Worm (Caenorhabditis elegans) whole organism, L4/young adult: ENCODE results near the gene cyp-32A1.

Experiments used
- W03F9.2 ChIP-seq: fragments of 150-350 bp; optimal IDR thresholded peaks from 2 replicates; lab custom pipeline; 2014; ENCODE audit warnings: missing biosample characterization, missing genetic modification characterization
- dao-5 ChIP-seq: sonication (generic microtip); optimal IDR thresholded peaks from 2 replicates; lab custom pipeline; 2016; ENCODE audit warnings: missing genotype, missing genetic modification characterization, moderate library complexity, missing compliant biosample characterization
- him-1 ChIP-seq: sonication (generic microtip); optimal IDR thresholded peaks from 2 replicates; lab custom pipeline; 2016; ENCODE audit warnings: missing genotype, missing genetic modification reagents, missing genetic modification characterization, missing compliant biosample characterization

cyp-32A1 gene

DNA sequence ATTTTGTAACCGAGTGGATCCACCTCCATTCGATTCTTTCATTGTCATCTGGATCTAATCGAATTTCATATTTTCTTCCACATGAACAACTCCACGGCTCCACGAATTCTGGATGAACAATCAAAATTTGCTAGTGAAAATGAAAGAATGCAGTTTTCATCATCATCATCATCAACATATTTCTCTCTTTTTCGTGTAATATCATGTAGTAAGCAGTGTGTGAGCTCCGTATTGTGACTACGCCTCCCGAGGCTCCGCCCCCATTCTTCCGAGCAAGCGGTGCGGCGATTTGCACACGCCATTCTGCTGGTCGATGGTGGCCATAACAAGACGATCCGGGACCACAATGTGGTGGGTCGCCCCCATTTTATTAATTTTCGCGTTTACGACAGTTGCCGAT lies 16.5 kb downstream of the cyp-32A1 start, which contains the start of gene ZK742.7:
Gene ZK742.7 (plus strand): TSS at position 301 of the 400 bp plus-strand sequence.
- TF ChIP-seq W03F9.2 (tag; lab: Kevin White, UChicago) (no peak), dao-5 (no peak), him-1 (no peak)

DNA sequence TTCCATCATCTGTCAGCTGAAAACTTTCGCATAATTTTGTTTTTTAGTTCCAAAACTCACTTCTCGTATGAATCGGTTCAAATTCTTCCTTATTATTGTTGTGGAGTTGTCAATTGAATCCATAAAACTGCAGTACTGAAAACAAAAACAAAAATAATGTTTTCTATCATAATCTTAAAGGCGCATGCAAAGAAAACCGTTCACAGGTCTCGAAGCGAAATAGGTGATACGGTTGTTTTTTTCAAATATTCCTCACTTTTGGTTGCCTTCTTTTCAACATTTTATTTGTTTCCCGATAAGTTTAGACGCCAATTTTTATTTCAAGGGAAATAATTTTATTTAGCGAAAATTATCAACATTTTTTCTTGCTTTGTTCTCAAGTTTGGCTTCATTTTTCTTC lies 22.0 kb downstream of the cyp-32A1 start:
- TF ChIP-seq him-1 (no peak), dao-5 (no peak), W03F9.2 (tag; lab: Kevin White, UChicago) (no peak)

DNA sequence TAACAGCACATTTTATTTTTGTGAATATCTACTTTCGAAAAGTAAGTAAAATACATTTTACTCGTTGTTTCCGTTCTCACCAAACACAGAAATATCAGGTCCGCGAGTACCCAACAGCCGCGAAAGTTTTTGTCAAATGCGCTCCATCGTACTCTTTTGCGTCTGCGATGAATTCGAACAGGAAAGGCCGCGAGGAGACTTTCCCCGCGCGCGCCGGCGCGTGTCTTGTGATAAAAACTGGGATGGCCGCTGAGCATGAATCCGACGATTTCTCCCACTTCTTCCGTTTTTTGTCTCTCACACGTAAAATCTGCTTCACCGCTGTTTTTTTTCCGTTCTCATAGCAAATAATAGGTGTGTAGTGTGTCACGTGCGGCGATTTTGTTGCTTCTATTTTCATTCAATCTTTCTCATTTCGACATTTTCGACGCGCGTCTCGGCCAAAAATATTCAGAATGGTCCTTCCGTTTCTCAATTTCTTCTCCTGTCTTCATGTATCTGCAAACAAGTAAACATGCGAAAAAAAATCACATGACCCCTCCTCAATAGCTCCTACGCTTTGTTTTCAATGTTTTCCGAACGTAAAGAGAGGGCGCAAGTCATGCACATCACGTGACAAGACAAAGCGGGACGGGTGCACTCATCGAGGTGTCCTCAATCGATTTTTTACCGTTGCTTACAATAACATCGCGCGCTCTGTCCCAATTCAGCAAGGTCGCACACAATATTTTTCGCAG lies 22.6 kb downstream of the cyp-32A1 start, which contains the start of gene uvs-1:
Gene uvs-1 (minus strand): TSS at position 145 of the 737 bp plus-strand sequence.
- TF ChIP-seq dao-5 (no peak), him-1 (no peak), W03F9.2 (tag; lab: Kevin White, UChicago) (no peak)

DNA sequence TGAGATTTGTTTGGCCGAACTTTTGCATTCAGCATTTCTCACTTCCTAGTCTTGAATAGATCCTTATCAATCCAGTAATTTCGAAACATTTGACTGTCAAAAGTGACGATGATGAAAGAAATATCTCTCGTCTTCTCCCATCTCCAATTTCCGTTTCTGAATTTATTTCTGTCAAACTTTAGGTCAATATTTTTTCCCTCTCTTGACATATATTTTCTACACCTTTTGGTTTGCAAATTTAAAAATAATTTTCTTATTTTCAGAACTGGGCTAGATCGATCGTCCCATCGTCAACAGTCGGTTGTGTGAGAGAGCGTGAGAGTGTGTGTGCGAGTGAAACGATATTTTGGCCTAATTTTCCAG lies 23.2 kb downstream of the cyp-32A1 start, which contains the start of gene xpo-1:
Gene xpo-1 (plus strand): TSS at position 264 of the 363 bp plus-strand sequence.
- no peak for TF ChIP-seq dao-5
- TF ChIP-seq him-1: no peak
- TF ChIP-seq W03F9.2 (tag; lab: Kevin White, UChicago): no peak

DNA sequence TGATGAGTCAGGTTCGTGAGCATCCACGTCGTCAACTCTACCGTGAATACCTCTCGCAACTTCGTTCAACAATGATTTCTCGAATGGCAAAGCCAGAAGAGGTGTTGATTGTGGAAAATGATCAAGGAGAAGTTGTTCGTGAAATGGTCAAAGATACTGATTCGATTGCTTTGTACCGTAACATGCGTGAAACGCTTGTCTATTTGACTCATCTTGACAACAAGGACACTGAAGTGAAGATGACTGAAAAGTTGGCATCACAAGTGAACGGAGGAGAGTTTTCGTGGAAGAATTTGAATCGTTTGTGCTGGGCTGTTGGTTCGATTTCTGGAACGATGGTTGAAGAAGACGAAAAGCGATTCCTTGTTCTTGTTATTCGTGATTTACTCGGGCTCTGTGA lies 25.0 kb downstream of the cyp-32A1 start:
- no peak for TF ChIP-seq W03F9.2 (tag; lab: Kevin White, UChicago)
- no peak for TF ChIP-seq dao-5
- TF ChIP-seq him-1: no peak

DNA sequence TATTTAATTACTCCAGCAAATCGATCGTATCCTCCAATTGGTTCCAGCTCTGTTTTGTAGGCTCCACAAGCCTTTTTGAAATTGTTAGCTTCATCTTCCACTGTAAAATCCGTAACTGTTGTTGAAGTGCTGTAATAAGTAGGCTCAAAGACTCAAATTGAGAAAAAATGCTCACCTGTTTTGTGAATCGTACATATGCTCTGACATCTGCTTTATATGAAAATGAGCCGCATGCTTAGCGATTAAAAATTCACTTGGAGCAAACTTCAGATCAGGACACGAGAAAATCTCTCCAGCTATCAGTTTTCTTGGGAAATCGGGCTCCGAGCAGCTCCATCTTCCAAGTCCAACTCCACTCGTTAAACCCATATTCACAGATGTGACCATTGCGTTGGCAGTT lies 26.8 kb downstream of the cyp-32A1 start:
- TF ChIP-seq dao-5 (no peak), W03F9.2 (tag; lab: Kevin White, UChicago) (no peak)

DNA sequence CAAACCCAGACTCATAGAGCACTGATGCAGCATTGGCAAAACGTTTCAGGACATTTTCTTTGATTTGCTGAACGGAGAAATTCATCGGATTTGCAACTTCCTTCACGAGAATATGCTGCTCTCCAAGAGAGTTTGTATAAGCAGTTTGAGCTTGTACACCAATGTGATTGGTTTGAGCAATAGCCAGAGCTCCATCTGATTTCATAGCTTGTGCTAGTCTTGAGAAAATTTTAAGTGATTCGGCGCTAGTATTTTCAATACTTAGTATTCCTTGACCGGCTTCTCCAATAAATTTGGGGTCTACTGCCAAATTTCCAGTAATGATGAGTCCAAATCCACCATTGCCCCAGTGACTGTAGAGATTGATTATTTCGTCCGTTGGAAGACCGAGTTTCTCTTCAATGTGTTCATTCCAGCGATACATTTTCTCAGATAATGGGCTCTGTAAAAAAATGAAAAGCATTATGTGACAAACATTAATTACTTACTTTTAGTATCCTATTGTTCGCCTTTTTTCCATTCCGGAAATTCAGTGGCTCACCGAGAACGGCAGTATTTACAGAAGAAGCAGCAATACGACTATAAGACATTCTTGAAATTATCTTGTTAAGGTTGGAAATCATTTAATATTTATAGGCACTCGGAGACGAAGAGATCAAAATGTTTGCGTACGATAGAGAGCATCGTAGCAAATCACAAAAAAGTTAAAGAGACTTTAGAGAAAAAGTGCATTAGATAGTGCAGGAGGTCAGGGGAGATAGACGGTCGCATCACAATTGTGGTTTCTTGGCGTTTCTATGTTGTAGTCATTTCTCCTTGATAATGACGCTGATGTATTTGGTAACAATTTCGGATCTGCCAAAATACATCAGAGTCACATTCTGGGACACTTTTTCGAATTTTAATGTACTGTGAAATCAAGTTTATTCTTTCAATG lies 28.0 kb downstream of the cyp-32A1 start, which contains the start of gene ZK742.3:
Gene ZK742.3 (minus strand): TSS at position 593 of the 937 bp plus-strand sequence.
- no peak for TF ChIP-seq dao-5
- no peak for TF ChIP-seq him-1
- TF ChIP-seq W03F9.2 (tag; lab: Kevin White, UChicago): no peak

DNA sequence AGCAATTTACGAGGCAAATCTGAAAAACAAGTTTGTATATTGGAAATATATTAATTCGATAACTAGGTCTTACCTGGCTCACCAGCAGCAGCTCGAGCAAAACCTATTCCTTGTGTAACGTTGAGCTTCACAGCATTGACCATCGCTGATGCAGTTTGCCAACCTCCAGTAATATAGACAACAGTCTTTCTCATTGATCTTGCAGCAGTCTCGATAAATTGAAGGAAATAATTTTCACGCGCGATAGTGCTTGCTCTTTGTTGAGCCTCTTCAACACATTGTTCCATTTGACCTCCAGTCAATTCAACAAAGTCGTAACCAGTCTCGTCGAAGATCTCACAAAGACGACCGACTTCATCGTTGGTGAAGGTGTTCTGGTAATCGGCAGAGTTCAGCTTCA lies 29.0 kb downstream of the cyp-32A1 start:
- TF ChIP-seq him-1: no peak

DNA sequence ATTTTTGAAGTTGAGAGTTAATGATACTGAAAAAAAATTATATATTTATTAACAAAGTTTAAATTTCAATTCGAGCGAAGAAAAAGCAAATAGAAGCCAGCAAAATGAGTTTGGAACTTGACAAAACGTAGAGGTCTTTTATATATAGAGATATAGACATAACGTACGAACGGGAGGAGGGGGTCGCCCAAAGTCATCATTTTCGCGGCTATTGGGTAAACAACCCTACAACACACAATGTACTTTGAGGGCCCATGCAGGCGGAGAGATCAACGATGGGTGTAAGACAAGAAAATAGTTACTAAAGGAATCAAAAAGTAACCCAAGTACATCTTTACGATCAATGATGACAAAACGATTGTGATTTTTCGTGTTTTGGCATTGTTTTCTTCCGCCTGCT lies 30.1 kb downstream of the cyp-32A1 start, which contains the start of gene ZK742.4:
Gene ZK742.4 (minus strand): TSS at position 35 of the 400 bp plus-strand sequence.
- TF ChIP-seq him-1 (no peak), W03F9.2 (tag; lab: Kevin White, UChicago) (no peak), dao-5 (no peak)

DNA sequence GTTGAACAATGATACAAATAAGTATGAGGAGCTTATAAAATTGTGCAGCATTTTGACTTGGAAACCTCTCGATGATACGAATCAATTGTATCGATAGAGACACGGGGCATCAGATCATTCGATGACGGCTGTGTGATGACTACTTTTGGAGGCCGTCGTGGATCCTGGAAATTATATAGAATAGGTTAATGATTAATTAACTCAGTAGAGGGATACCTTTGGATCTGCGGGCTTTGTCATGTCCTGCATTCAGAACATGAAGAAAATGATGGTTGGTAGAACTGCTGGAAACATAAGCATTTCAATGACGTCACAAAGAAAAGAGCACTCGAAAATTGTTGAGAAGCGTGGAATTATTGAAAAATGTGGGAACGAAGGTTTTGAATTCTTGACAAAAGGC lies 33.0 kb downstream of the cyp-32A1 start, which contains the start of gene ZK742.6:
Gene ZK742.6 (minus strand): TSS at position 342 of the 400 bp plus-strand sequence.
- TF ChIP-seq him-1 (no peak), dao-5 (no peak), W03F9.2 (tag; lab: Kevin White, UChicago) (no peak)

DNA sequence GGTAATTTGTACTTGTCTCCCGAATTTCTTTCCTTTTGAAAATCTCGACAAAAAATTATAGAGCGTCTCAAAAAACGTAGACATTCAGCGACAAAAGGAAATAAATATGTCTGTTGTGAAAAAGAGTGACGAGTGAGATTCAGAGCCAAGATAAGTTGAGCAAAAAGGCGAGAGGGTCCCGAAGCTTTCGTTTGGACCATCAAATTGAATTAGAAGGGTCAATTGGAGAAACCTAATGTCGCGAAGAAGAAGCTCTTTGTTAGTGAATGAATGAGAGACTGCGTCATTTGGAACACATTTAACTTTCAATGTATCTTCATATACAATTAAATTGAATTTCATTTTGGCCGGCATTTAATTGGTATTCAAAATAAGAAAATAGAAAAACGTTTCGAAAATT lies 34.9 kb downstream of the cyp-32A1 start:
- TF ChIP-seq him-1: no peak
- no peak for TF ChIP-seq W03F9.2 (tag; lab: Kevin White, UChicago)
- no peak for TF ChIP-seq dao-5

DNA sequence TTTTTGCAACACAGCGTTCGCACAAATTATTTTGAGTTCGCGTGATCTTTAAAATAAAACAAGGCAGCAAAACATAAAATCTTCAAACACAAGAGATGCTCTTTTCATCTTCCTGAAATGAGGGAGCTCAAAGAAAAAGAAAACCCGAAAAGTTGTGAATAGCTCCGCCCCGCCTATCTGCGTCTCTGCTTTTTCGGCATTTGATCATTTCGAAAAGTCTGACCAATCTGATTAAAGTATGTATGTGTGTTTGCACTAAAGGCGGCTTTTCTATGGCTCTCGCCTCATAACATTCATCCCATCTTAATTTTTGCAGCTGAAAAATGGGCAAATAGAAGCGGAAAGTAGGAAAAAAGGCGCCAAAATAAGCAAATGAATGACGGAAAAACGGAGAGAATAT lies 38.0 kb downstream of the cyp-32A1 start:
- TF ChIP-seq dao-5 (no peak), W03F9.2 (tag; lab: Kevin White, UChicago) (no peak), him-1 (no peak)

DNA sequence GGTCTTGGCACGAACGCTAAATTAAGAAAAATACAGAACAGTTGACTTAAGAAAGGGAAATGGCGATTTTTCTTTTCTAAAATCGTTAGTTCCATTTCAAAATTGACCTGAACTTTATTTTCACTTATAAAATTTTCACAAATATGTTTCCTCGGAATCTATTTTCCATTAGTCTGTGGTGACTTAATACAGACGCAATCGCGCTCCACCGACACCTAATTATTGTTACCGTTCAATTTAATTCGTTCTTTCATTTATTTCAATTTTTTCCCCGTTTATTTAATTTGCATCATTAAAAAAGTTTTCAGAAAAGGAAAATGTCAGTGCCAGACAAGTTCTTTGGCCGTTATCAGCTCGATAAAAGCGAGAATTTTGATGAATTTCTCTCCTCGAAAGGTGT lies 38.7 kb downstream of the cyp-32A1 start, which contains the start of gene lbp-4:
Gene lbp-4 (plus strand): TSS at position 309 of the 400 bp plus-strand sequence.
- TF ChIP-seq him-1 (no peak), dao-5 (no peak), W03F9.2 (tag; lab: Kevin White, UChicago) (peak; percentile 6)

DNA sequence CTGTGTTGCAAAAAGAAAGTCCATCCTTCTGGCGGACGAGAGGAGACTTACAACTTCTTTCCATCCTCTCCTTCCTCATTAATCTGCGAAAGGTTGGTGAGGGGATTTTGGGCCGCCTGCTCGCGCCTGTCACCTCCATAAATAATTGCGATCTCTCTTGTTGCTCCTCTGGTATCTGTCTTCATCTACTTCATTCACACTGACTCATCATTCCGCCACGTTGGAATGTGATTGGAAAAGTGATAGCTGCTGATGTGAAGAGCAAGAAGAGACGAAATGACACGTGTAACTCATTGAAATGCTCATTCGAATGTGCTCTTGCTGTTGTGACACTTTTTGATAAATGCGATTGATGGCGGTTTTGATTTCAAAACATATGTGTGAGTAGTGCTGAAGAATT lies 41.0 kb downstream of the cyp-32A1 start:
- TF ChIP-seq him-1: no peak
- no peak for TF ChIP-seq dao-5
- no peak for TF ChIP-seq W03F9.2 (tag; lab: Kevin White, UChicago)
